Fruit fly (Drosophila melanogaster) whole organism, embryonic: ENCODE data around the gene CG4629.
A peak's percentile ranks its signal among the peaks of the same experiment; 100 is the strongest.

Source experiments
- Aef1 ChIP-seq: fragments of 200-800 bp; sonication (Bioruptor generic); IDR thresholded peaks from 3 replicates; pipeline ENCODE4 v1.3.6; 2022; ENCODE audit warnings: missing biosample characterization, missing genetic modification characterization
- Atf6 ChIP-seq: fragments of 200-800 bp; sonication (Bioruptor generic); IDR thresholded peaks from 2 replicates; pipeline ENCODE4 v1.3.6; 2022; ENCODE audit warnings: missing biosample characterization, missing genetic modification characterization
- Awh ChIP-seq: fragments of 200-800 bp; sonication (Bioruptor generic); IDR thresholded peaks from 2 replicates; pipeline ENCODE4, ENCODE4 v1.3.6; 2022; ENCODE audit warnings: missing biosample characterization, missing genetic modification characterization
- CG10543 ChIP-seq: fragments of 200-800 bp; sonication (Bioruptor generic); optimal IDR thresholded peaks from 3 replicates; lab custom pipeline; 2017; ENCODE audit warnings: missing biosample characterization, mild to moderate bottlenecking, missing genetic modification characterization, moderate library complexity
- CG10959 ChIP-seq: fragments of 200-800 bp; sonication (Bioruptor generic); IDR thresholded peaks from 2 replicates; pipeline ENCODE4 v1.3.6; 2022; ENCODE audit warnings: missing biosample characterization, missing genetic modification characterization
- CG11504 ChIP-seq: fragments of 200-800 bp; sonication (Bioruptor generic); optimal IDR thresholded peaks from 3 replicates; lab custom pipeline; 2019; ENCODE audit warnings: missing biosample characterization, mild to moderate bottlenecking, missing genetic modification characterization, moderate library complexity
- CG11723 ChIP-seq: fragments of 200-800 bp; sonication (Bioruptor generic); optimal IDR thresholded peaks from 2 replicates; lab custom pipeline; 2017; ENCODE audit warnings: missing biosample characterization, mild to moderate bottlenecking, missing genetic modification characterization
- CG12071 ChIP-seq: fragments of 200-800 bp; sonication (Bioruptor generic); optimal IDR thresholded peaks from 3 replicates; lab custom pipeline; 2018; ENCODE audit warnings: missing biosample characterization, mild to moderate bottlenecking, missing genetic modification characterization
- CG12769 ChIP-seq: fragments of 200-800 bp; sonication (Bioruptor generic); optimal IDR thresholded peaks from 2 replicates; lab custom pipeline; 2019; ENCODE audit warnings: missing biosample characterization, mild to moderate bottlenecking, missing genetic modification characterization, moderate library complexity
- CG14050 ChIP-seq: fragments of 200-800 bp; sonication (Bioruptor generic); IDR thresholded peaks from 3 replicates; pipeline ENCODE4 v1.3.6; 2022; ENCODE audit warnings: missing biosample characterization, missing genetic modification characterization
- CG15269 ChIP-seq: fragments of 200-800 bp; sonication (Bioruptor generic); optimal IDR thresholded peaks from 2 replicates; lab custom pipeline; 2018; ENCODE audit warnings: missing biosample characterization, mild to moderate bottlenecking, missing genetic modification characterization, moderate library complexity
- CG16863 ChIP-seq: fragments of 200-800 bp; sonication (Bioruptor generic); optimal IDR thresholded peaks from 3 replicates; lab custom pipeline; 2016; ENCODE audit warnings: missing biosample characterization, missing genetic modification characterization
- CG1832 ChIP-seq: fragments of 200-800 bp; sonication (Bioruptor generic); optimal IDR thresholded peaks from 2 replicates; lab custom pipeline; 2017; ENCODE audit warnings: missing biosample characterization, mild to moderate bottlenecking, missing genetic modification characterization, inconsistent platforms
- CG2116 ChIP-seq: fragments of 200-800 bp; sonication (Bioruptor generic); optimal IDR thresholded peaks from 3 replicates; lab custom pipeline; 2018; ENCODE audit warnings: missing biosample characterization, mild to moderate bottlenecking, missing genetic modification characterization
- CG2202 ChIP-seq: fragments of 200-800 bp; sonication (Bioruptor generic); optimal IDR thresholded peaks from 2 replicates; lab custom pipeline; 2018; ENCODE audit warnings: missing biosample characterization, mild to moderate bottlenecking, missing genetic modification characterization
- CG2678 ChIP-seq: fragments of 200-800 bp; sonication (Bioruptor generic); optimal IDR thresholded peaks from 3 replicates; lab custom pipeline; 2019; ENCODE audit warnings: missing biosample characterization, mild to moderate bottlenecking, missing genetic modification characterization, moderate library complexity
- CG31441 ChIP-seq: fragments of 200-800 bp; sonication (Bioruptor generic); IDR thresholded peaks from 2 replicates; pipeline ENCODE4 v1.3.6; 2022; ENCODE audit warnings: missing biosample characterization, missing genetic modification characterization
- CG3726 ChIP-seq: fragments of 200-800 bp; sonication (Bioruptor generic); IDR thresholded peaks from 3 replicates; pipeline ENCODE4, ENCODE4 v1.3.6; 2022; ENCODE audit warnings: missing biosample characterization, missing genetic modification characterization
- CG3847 ChIP-seq: fragments of 200-800 bp; sonication (Bioruptor generic); IDR thresholded peaks from 2 replicates; pipeline ENCODE4 v1.3.6; 2022; ENCODE audit warnings: missing biosample characterization, missing genetic modification characterization
- CG4404 ChIP-seq: fragments of 200-800 bp; sonication (Bioruptor generic); IDR thresholded peaks from 2 replicates; pipeline ENCODE4 v1.3.6; 2022; ENCODE audit warnings: missing biosample characterization, missing genetic modification characterization
- CG8089 ChIP-seq: fragments of 200-800 bp; sonication (Bioruptor generic); optimal IDR thresholded peaks from 3 replicates; lab custom pipeline; 2016; ENCODE audit warnings: missing biosample characterization, missing genetic modification characterization
- CG8359 ChIP-seq: fragments of 200-800 bp; sonication (Bioruptor generic); optimal IDR thresholded peaks from 2 replicates; lab custom pipeline; 2017; ENCODE audit warnings: missing biosample characterization, mild to moderate bottlenecking, missing genetic modification characterization, borderline replicate concordance
- CG8924 ChIP-seq: fragments of 200-800 bp; optimal IDR thresholded peaks from 3 replicates; lab custom pipeline; 2019; ENCODE audit warnings: missing biosample characterization, mild to moderate bottlenecking, missing genetic modification characterization, moderate library complexity
- Deaf1 ChIP-seq: fragments of 200-800 bp; optimal IDR thresholded peaks from 3 replicates; lab custom pipeline; 2019; ENCODE audit warnings: missing biosample characterization, mild to moderate bottlenecking, missing genetic modification characterization, moderate library complexity
- Dp ChIP-seq: fragments of 200-800 bp; sonication (Bioruptor generic); optimal IDR thresholded peaks from 2 replicates; lab custom pipeline; 2018; ENCODE audit warnings: missing biosample characterization, mild to moderate bottlenecking, missing genetic modification characterization, moderate library complexity
- E2f1 ChIP-seq: fragments of 200-800 bp; sonication (Bioruptor generic); IDR thresholded peaks from 2 replicates; pipeline ENCODE4 v1.3.6; 2022; ENCODE audit warnings: missing biosample characterization, missing genetic modification characterization
- HLH3B ChIP-seq: fragments of 200-800 bp; sonication (Bioruptor generic); IDR thresholded peaks from 2 replicates; pipeline ENCODE4 v1.3.6; 2022; ENCODE audit warnings: missing biosample characterization, missing genetic modification characterization
- Hr51 ChIP-seq, 2 experiments: fragments of 200-800 bp; sonication (Bioruptor generic); optimal IDR thresholded peaks; 2 replicates in 1 of 2; 3 replicates in 1 of 2; lab custom pipeline; 2016 to 2018; ENCODE audit warnings: missing biosample characterization in 2 of 2, missing genetic modification characterization in 2 of 2, mild to moderate bottlenecking in 1 of 2, moderate library complexity in 1 of 2
- Ravus ChIP-seq: fragments of 200-800 bp; sonication (Bioruptor generic); IDR thresholded peaks from 2 replicates; pipeline ENCODE4 v1.3.6; 2022; ENCODE audit warnings: missing biosample characterization, missing genetic modification characterization
- Rfx ChIP-seq: fragments of 200-800 bp; sonication (Bioruptor generic); IDR thresholded peaks from 2 replicates; pipeline ENCODE4 v1.3.6; 2022; ENCODE audit warnings: missing biosample characterization, missing genetic modification characterization
- Sin3A ChIP-seq: fragments of >200 bp; optimal IDR thresholded peaks from 2 replicates; lab custom pipeline; 2018
- Sox102F ChIP-seq: fragments of 200-800 bp; sonication (Bioruptor generic); optimal IDR thresholded peaks from 2 replicates; lab custom pipeline; 2018; ENCODE audit warnings: missing biosample characterization, mild to moderate bottlenecking, missing genetic modification characterization, moderate library complexity
- Ssrp ChIP-seq: fragments of 200-800 bp; sonication (Bioruptor generic); optimal IDR thresholded peaks from 2 replicates; lab custom pipeline; 2018; ENCODE audit warnings: missing biosample characterization, mild to moderate bottlenecking, missing genetic modification characterization, moderate library complexity
- abd-A ChIP-seq: fragments of 200-800 bp; sonication (Bioruptor generic); optimal IDR thresholded peaks from 3 replicates; lab custom pipeline; 2019; ENCODE audit warnings: missing biosample characterization, mild to moderate bottlenecking, missing genetic modification characterization, moderate library complexity
- ac ChIP-seq: fragments of 200-800 bp; sonication (Bioruptor generic); optimal IDR thresholded peaks from 3 replicates; lab custom pipeline; 2017; ENCODE audit warnings: missing biosample characterization, mild to moderate bottlenecking, missing genetic modification characterization
- bab2 ChIP-seq: fragments of 200-800 bp; sonication (Bioruptor generic); optimal IDR thresholded peaks from 2 replicates; lab custom pipeline; 2016; ENCODE audit warnings: missing biosample characterization, missing genetic modification characterization
- cwo ChIP-seq: fragments of 200-800 bp; sonication (Bioruptor generic); optimal IDR thresholded peaks from 3 replicates; lab custom pipeline; 2017; ENCODE audit warnings: missing biosample characterization, missing genetic modification characterization, mild to moderate bottlenecking, moderate library complexity, missing genetic modification reagents
- dmrt99B ChIP-seq: fragments of 200-800 bp; sonication (Bioruptor generic); optimal IDR thresholded peaks from 2 replicates; lab custom pipeline; 2018; ENCODE audit warnings: missing biosample characterization, mild to moderate bottlenecking, missing genetic modification characterization, moderate library complexity
- fd64A ChIP-seq: fragments of 200-800 bp; sonication (Bioruptor generic); optimal IDR thresholded peaks from 3 replicates; lab custom pipeline; 2018; ENCODE audit warnings: missing biosample characterization, mild to moderate bottlenecking, missing genetic modification characterization
- fru ChIP-seq: fragments of >200 bp; optimal IDR thresholded peaks from 2 replicates; lab custom pipeline; 2017
- grn ChIP-seq: fragments of 200-800 bp; sonication (Bioruptor generic); optimal IDR thresholded peaks from 3 replicates; lab custom pipeline; 2017; ENCODE audit warnings: missing biosample characterization, missing genetic modification characterization
- gsb-n ChIP-seq: fragments of 200-800 bp; sonication (Bioruptor generic); optimal IDR thresholded peaks from 3 replicates; lab custom pipeline; 2018; ENCODE audit warnings: missing biosample characterization, mild to moderate bottlenecking, missing genetic modification characterization
- hkb ChIP-seq, 2 experiments: fragments of 200-800 bp in 1 of 2; fragments of >200 bp in 1 of 2; sonication (Bioruptor generic) in 1 of 2; IDR thresholded peaks in 1 of 2; optimal IDR thresholded peaks in 1 of 2; 2 replicates each; pipeline versions ENCODE4 v1.3.6 to Lab custom; 2017 to 2022; ENCODE audit warnings: missing biosample characterization in 1 of 2, missing genetic modification characterization in 1 of 2
- ken ChIP-seq: fragments of 200-800 bp; sonication (Bioruptor generic); IDR thresholded peaks from 3 replicates; pipeline ENCODE4 v1.3.6; 2022; ENCODE audit warnings: missing biosample characterization, missing genetic modification characterization
- odd ChIP-seq: fragments of 200-800 bp; sonication (Bioruptor generic); optimal IDR thresholded peaks from 2 replicates; lab custom pipeline; 2017; ENCODE audit warnings: missing biosample characterization, mild to moderate bottlenecking, missing genetic modification characterization
- otp ChIP-seq: fragments of 200-800 bp; sonication (Bioruptor generic); IDR thresholded peaks from 3 replicates; pipeline ENCODE4, ENCODE4 v1.3.6; 2022; ENCODE audit warnings: missing biosample characterization, missing genetic modification characterization
- stc ChIP-seq: fragments of 200-800 bp; sonication (Bioruptor generic); IDR thresholded peaks from 2 replicates; pipeline ENCODE4 v1.3.6; 2022; ENCODE audit warnings: missing biosample characterization, missing genetic modification characterization
- sug ChIP-seq: fragments of 200-800 bp; optimal IDR thresholded peaks from 2 replicates; lab custom pipeline; 2019; ENCODE audit warnings: missing biosample characterization, mild to moderate bottlenecking, missing genetic modification characterization, moderate library complexity
- ttk ChIP-seq: fragments of 200-800 bp; sonication (Bioruptor generic); IDR thresholded peaks from 2 replicates; pipeline ENCODE4 v2.1.2; 2022; ENCODE audit warnings: missing biosample characterization, missing genetic modification characterization
- wek ChIP-seq: fragments of 200-800 bp; sonication (Bioruptor generic); optimal IDR thresholded peaks from 3 replicates; lab custom pipeline; 2018; ENCODE audit warnings: missing biosample characterization, mild to moderate bottlenecking, missing genetic modification characterization, moderate library complexity

CG4629 gene

dm6 chr2L:1094724-1095123 lies 7.6 kb downstream of the CG4629 start (continued):
- TF ChIP-seq CG3726 (GFP tag; lab: Robert Waterston, UW) (0 out of 3 replicates have a peak, but pooled peaks have one; percentile 31), hkb (optimal IDR thresholded peaks at IDR 0.05; lab: Kevin White, UChicago) (no peak), hkb (GFP tag; IDR thresholded peaks at IDR 0.05; lab: Robert Waterston, UW) (0 out of 2 replicates have a peak, but pooled peaks have one; percentile 28), fru (lab: Kevin White, UChicago) (no peak), Deaf1 (tag; lab: Kevin White, UChicago) (no peak), CG14050 (GFP tag; lab: Robert Waterston, UW) (no peak), Aef1 (GFP tag; lab: Robert Waterston, UW) (no peak), CG2678 (tag; lab: Kevin White, UChicago) (peak; percentile 52), CG15269 (tag; lab: Kevin White, UChicago) (peak; percentile 13), CG10543 (GFP tag; lab: Kevin White, UChicago) (peak; percentile 74), Ssrp (tag; lab: Kevin White, UChicago) (no peak), dmrt99B (tag; lab: Kevin White, UChicago) (peak; percentile 35), CG12071 (GFP tag; lab: Kevin White, UChicago) (peak; percentile 49), Sox102F (GFP tag; lab: Kevin White, UChicago) (peak; percentile 50), fd64A (GFP tag; lab: Kevin White, UChicago) (peak; percentile 54), CG11723 (GFP tag; lab: Kevin White, UChicago) (no peak), CG2202 (tag; lab: Kevin White, UChicago) (no peak), Awh (GFP tag; lab: Robert Waterston, UW) (0 out of 2 replicates have a peak, but pooled peaks have one; percentile 25), sug (tag; lab: Kevin White, UChicago) (peak; percentile 33), odd (GFP tag; lab: Kevin White, UChicago) (peak; percentile 40), Atf6 (peak; percentile 55; the same call in 1 of the 2 replicates), stc (GFP tag; lab: Robert Waterston, UW) (no peak; the same call in 1 of the 2 replicates), HLH3B (GFP tag; lab: Robert Waterston, UW) (0 out of 2 replicates have a peak, but pooled peaks have one; percentile 19), CG8924 (tag; lab: Kevin White, UChicago) (peak; percentile 27), CG16863 (GFP tag; lab: Kevin White, UChicago) (no peak), Dp (GFP tag; lab: Kevin White, UChicago) (no peak), E2f1 (GFP tag; lab: Robert Waterston, UW) (no peak), CG3847 (GFP tag; lab: Robert Waterston, UW) (0 out of 2 replicates have a peak, but pooled peaks have one; percentile 24), CG11504 (tag; lab: Kevin White, UChicago) (peak; percentile 24), CG8359 (GFP tag; lab: Kevin White, UChicago) (peak; percentile 33), Rfx (GFP tag; lab: Robert Waterston, UW) (0 out of 2 replicates have a peak, but pooled peaks have one; percentile 16), Ravus (no peak), ken (GFP tag; lab: Robert Waterston, UW) (no peak), CG1832 (GFP tag; lab: Kevin White, UChicago) (no peak), bab2 (no peak), CG8089 (GFP tag; lab: Kevin White, UChicago) (no peak), ttk (GFP tag; lab: Robert Waterston, UW) (no peak), abd-A (tag; lab: Kevin White, UChicago) (no peak), ac (GFP tag; lab: Kevin White, UChicago) (no peak), Hr51 (GFP tag; optimal IDR thresholded peaks at IDR 0.05; lab: Kevin White, UChicago) (peak in 1 of 2 experiments; percentile 1), CG4404 (GFP tag; lab: Robert Waterston, UW) (no peak), Sin3A (no peak), gsb-n (tag; lab: Kevin White, UChicago) (no peak), CG31441 (GFP tag; lab: Robert Waterston, UW) (peak; percentile 36; the same call in 1 of the 2 replicates), cwo (peak; percentile 40), wek (no peak), CG12769 (peak; percentile 47), CG2116 (GFP tag; lab: Kevin White, UChicago) (no peak), CG10959 (no peak), otp (GFP tag; lab: Robert Waterston, UW) (peak; percentile 72; the same call in 2 of the 3 replicates), grn (GFP tag; lab: Kevin White, UChicago) (no peak)
